Worm (Caenorhabditis elegans) whole organism, L3 larva: ENCODE data around the gene rpb-4.
A peak's percentile ranks its signal among the peaks of the same experiment; 100 is the strongest.

Source experiments
- ama-1 ChIP-seq: fragments of 150-350 bp; optimal IDR thresholded peaks from 2 replicates; lab custom pipeline; 2018
- ceh-16 ChIP-seq: sonication (generic microtip); optimal IDR thresholded peaks from 2 replicates; lab custom pipeline; 2017; ENCODE audit warnings: missing biosample characterization, missing genetic modification characterization
- ceh-9 ChIP-seq: sonication (generic microtip); optimal IDR thresholded peaks from 2 replicates; lab custom pipeline; 2018; ENCODE audit warnings: missing biosample characterization, missing genetic modification characterization
- lin-39 ChIP-seq: fragments of 150-350 bp; optimal IDR thresholded peaks from 2 replicates; lab custom pipeline; 2018; ENCODE audit warnings: missing biosample characterization, missing genetic modification reagents, missing genetic modification characterization
- mdl-1 ChIP-seq: fragments of 150-350 bp; optimal IDR thresholded peaks from 2 replicates; lab custom pipeline; 2014; ENCODE audit warnings: missing biosample characterization, missing genetic modification characterization
- nhr-237 ChIP-seq: fragments of 150-350 bp; optimal IDR thresholded peaks from 2 replicates; lab custom pipeline; 2014; ENCODE audit warnings: missing biosample characterization, missing genetic modification characterization
- pha-4 ChIP-seq: fragments of 150-350 bp; optimal IDR thresholded peaks from 2 replicates; lab custom pipeline; 2014; ENCODE audit warnings: missing biosample characterization, missing genetic modification reagents, missing genetic modification characterization
- snpc-4 ChIP-seq: fragments of 150-350 bp; optimal IDR thresholded peaks from 2 replicates; lab custom pipeline; 2014; ENCODE audit warnings: missing biosample characterization, missing genetic modification characterization
- unc-62 ChIP-seq: fragments of 150-350 bp; sonication (generic microtip); optimal IDR thresholded peaks from 4 replicates; lab custom pipeline; 2014; ENCODE audit warnings: missing biosample characterization, missing genetic modification reagents, missing genetic modification characterization

- TF ChIP-seq nhr-237 (tag; lab: Kevin White, UChicago) (no peak), snpc-4 (tag; lab: Kevin White, UChicago) (no peak), lin-39 (no peak), mdl-1 (tag; lab: Kevin White, UChicago) (no peak), unc-62 (GFP tag; lab: Kevin White, UChicago) (no peak), ceh-9 (tag; lab: Kevin White, UChicago) (no peak), ama-1 (lab: Kevin White, UChicago) (no peak), pha-4 (tag; lab: Kevin White, UChicago) (peak; percentile 48), ceh-16 (tag; lab: Kevin White, UChicago) (no peak)
These were observed 17.5 kb upstream of the rpb-4 start for ce11 chrII:7356773-7357172.
